Fruit fly (Drosophila melanogaster) whole organism, embryonic: Measurements from ENCODE around the gene CG9782.

ENCODE experiments used
- B-H2 ChIP-seq: fragments of 200-800 bp; sonication (Bioruptor generic); optimal IDR thresholded peaks from 2 replicates; lab custom pipeline; 2018; ENCODE audit warnings: missing biosample characterization, mild to moderate bottlenecking, missing genetic modification characterization
- BEAF-32 ChIP-seq: fragments of 200-800 bp; sonication (Bioruptor generic); optimal IDR thresholded peaks from 3 replicates; lab custom pipeline; 2017; ENCODE audit warnings: missing biosample characterization, missing genetic modification characterization, mild to moderate bottlenecking, moderate library complexity, missing genetic modification reagents
- CG11560 ChIP-seq: fragments of 200-800 bp; sonication (Bioruptor generic); IDR thresholded peaks from 3 replicates; pipeline ENCODE4 v1.3.6; 2022; ENCODE audit warnings: missing biosample characterization, missing genetic modification characterization
- CG12071 ChIP-seq: fragments of 200-800 bp; sonication (Bioruptor generic); optimal IDR thresholded peaks from 3 replicates; lab custom pipeline; 2018; ENCODE audit warnings: missing biosample characterization, mild to moderate bottlenecking, missing genetic modification characterization
- CG12942 ChIP-seq: fragments of 200-800 bp; sonication (Bioruptor generic); optimal IDR thresholded peaks from 3 replicates; lab custom pipeline; 2016; ENCODE audit warnings: missing biosample characterization, missing genetic modification characterization
- CG13296 ChIP-seq: fragments of 200-800 bp; sonication (Bioruptor generic); optimal IDR thresholded peaks from 3 replicates; lab custom pipeline; 2018; ENCODE audit warnings: missing biosample characterization, mild to moderate bottlenecking, missing genetic modification characterization
- CG1529 ChIP-seq: fragments of 200-800 bp; sonication (Bioruptor generic); optimal IDR thresholded peaks from 3 replicates; lab custom pipeline; 2018; ENCODE audit warnings: missing biosample characterization, missing genetic modification characterization
- CG16863 ChIP-seq: fragments of 200-800 bp; sonication (Bioruptor generic); optimal IDR thresholded peaks from 3 replicates; lab custom pipeline; 2016; ENCODE audit warnings: missing biosample characterization, missing genetic modification characterization
- CG17385 ChIP-seq: fragments of 200-800 bp; sonication (Bioruptor generic); optimal IDR thresholded peaks from 3 replicates; lab custom pipeline; 2018; ENCODE audit warnings: missing biosample characterization, mild to moderate bottlenecking, missing genetic modification characterization
- CG31224 ChIP-seq: fragments of 200-800 bp; sonication (Bioruptor generic); IDR thresholded peaks from 2 replicates; pipeline ENCODE4 v1.3.6; 2022; ENCODE audit warnings: missing biosample characterization, missing genetic modification characterization
- CG31365 ChIP-seq: fragments of 200-800 bp; sonication (Bioruptor generic); optimal IDR thresholded peaks from 2 replicates; lab custom pipeline; 2018; ENCODE audit warnings: missing biosample characterization, mild to moderate bottlenecking, missing genetic modification characterization
- CG32772 ChIP-seq: fragments of 200-800 bp; sonication (Bioruptor generic); IDR thresholded peaks from 2 replicates; pipeline ENCODE4 v1.3.6; 2022; ENCODE audit warnings: missing biosample characterization, missing genetic modification characterization
- CG4424 ChIP-seq: fragments of 200-800 bp; sonication (Bioruptor generic); optimal IDR thresholded peaks from 3 replicates; lab custom pipeline; 2016; ENCODE audit warnings: missing biosample characterization, missing genetic modification characterization
- CG4707 ChIP-seq: fragments of 200-800 bp; sonication (Bioruptor generic); optimal IDR thresholded peaks from 2 replicates; lab custom pipeline; 2018; ENCODE audit warnings: missing biosample characterization, mild to moderate bottlenecking, missing genetic modification characterization, moderate library complexity
- CG5180 ChIP-seq: fragments of 200-800 bp; sonication (Bioruptor generic); optimal IDR thresholded peaks from 3 replicates; lab custom pipeline; 2017; ENCODE audit warnings: missing biosample characterization, missing genetic modification characterization, mild to moderate bottlenecking, moderate library complexity, missing genetic modification reagents
- CG5953 ChIP-seq: fragments of 200-800 bp; sonication (Bioruptor generic); IDR thresholded peaks from 2 replicates; pipeline ENCODE4 v1.3.6; 2022; ENCODE audit warnings: missing biosample characterization, missing genetic modification characterization
- CG6791 ChIP-seq: fragments of 200-800 bp; sonication (Bioruptor generic); IDR thresholded peaks from 3 replicates; pipeline ENCODE4 v1.3.6; 2022; ENCODE audit warnings: missing biosample characterization, missing genetic modification characterization; ENCODE audit not compliant: partially characterized antibody
- CG9215 ChIP-seq: fragments of 200-800 bp; sonication (Bioruptor generic); IDR thresholded peaks from 2 replicates; pipeline ENCODE4 v1.3.6; 2022; ENCODE audit warnings: missing biosample characterization, missing genetic modification characterization
- CG9437 ChIP-seq: fragments of 200-800 bp; sonication (Bioruptor generic); optimal IDR thresholded peaks from 2 replicates; lab custom pipeline; 2018; ENCODE audit warnings: missing biosample characterization, mild to moderate bottlenecking, missing genetic modification characterization
- Doc3 ChIP-seq: fragments of 200-800 bp; sonication (Bioruptor generic); IDR thresholded peaks from 3 replicates; pipeline ENCODE4 v1.3.6; 2022; ENCODE audit warnings: missing biosample characterization, missing genetic modification characterization; ENCODE audit not compliant: partially characterized antibody
- Fer2 ChIP-seq: fragments of 200-800 bp; sonication (Bioruptor generic); optimal IDR thresholded peaks from 2 replicates; lab custom pipeline; 2018; ENCODE audit warnings: missing biosample characterization, mild to moderate bottlenecking, missing genetic modification characterization, moderate library complexity
- Mes4 ChIP-seq: fragments of 200-800 bp; sonication (Bioruptor generic); optimal IDR thresholded peaks from 2 replicates; lab custom pipeline; 2016; ENCODE audit warnings: missing biosample characterization, missing genetic modification characterization
- Mrtf ChIP-seq: fragments of 200-800 bp; sonication (Bioruptor generic); IDR thresholded peaks from 3 replicates; pipeline ENCODE4 v1.3.6; 2022; ENCODE audit warnings: missing biosample characterization, missing genetic modification characterization
- NK7.1 ChIP-seq: fragments of 200-800 bp; sonication (Bioruptor generic); optimal IDR thresholded peaks from 3 replicates; lab custom pipeline; 2016; ENCODE audit warnings: missing biosample characterization, missing genetic modification characterization
- Nf-YA ChIP-seq: fragments of 200-800 bp; sonication (Bioruptor generic); IDR thresholded peaks from 2 replicates; pipeline ENCODE4 v1.3.6; 2022; ENCODE audit warnings: missing biosample characterization, missing genetic modification characterization
- Nf-YC ChIP-seq: fragments of 200-800 bp; optimal IDR thresholded peaks from 3 replicates; lab custom pipeline; 2019; ENCODE audit warnings: missing biosample characterization, mild to moderate bottlenecking, missing genetic modification characterization, moderate library complexity
- Rfx ChIP-seq: fragments of 200-800 bp; sonication (Bioruptor generic); IDR thresholded peaks from 2 replicates; pipeline ENCODE4 v1.3.6; 2022; ENCODE audit warnings: missing biosample characterization, missing genetic modification characterization
- Stat92E ChIP-seq, 3 experiments: fragments of >200 bp in 2 of 3; fragments of 200-800 bp in 1 of 3; sonication (Bioruptor generic) in 1 of 3; optimal IDR thresholded peaks; 2 replicates each; lab custom pipeline; 2017 to 2019; ENCODE audit warnings: missing biosample characterization in 3 of 3, missing genetic modification characterization in 3 of 3, mild to moderate bottlenecking in 1 of 3, moderate library complexity in 1 of 3
- bcd ChIP-seq: fragments of 200-800 bp; sonication (Bioruptor generic); optimal IDR thresholded peaks from 2 replicates; lab custom pipeline; 2017; ENCODE audit warnings: missing biosample characterization, mild to moderate bottlenecking, missing genetic modification characterization
- bigmax ChIP-seq: fragments of 200-800 bp; sonication (Bioruptor generic); optimal IDR thresholded peaks from 2 replicates; lab custom pipeline; 2018; ENCODE audit warnings: missing biosample characterization, mild to moderate bottlenecking, missing genetic modification characterization
- br ChIP-seq: fragments of >200 bp; optimal IDR thresholded peaks from 2 replicates; lab custom pipeline; 2017
- dm ChIP-seq: fragments of 200-800 bp; sonication (Bioruptor generic); optimal IDR thresholded peaks from 3 replicates; lab custom pipeline; 2016; ENCODE audit warnings: missing biosample characterization, missing genetic modification characterization
- ems ChIP-seq: fragments of 200-800 bp; sonication (Bioruptor generic); optimal IDR thresholded peaks from 3 replicates; lab custom pipeline; 2016; ENCODE audit warnings: missing biosample characterization, missing genetic modification characterization
- exex ChIP-seq: fragments of 200-800 bp; sonication (Bioruptor generic); optimal IDR thresholded peaks from 4 replicates; lab custom pipeline; 2018; ENCODE audit warnings: missing biosample characterization, mild to moderate bottlenecking, missing genetic modification characterization, moderate library complexity
- grau ChIP-seq: fragments of 200-800 bp; optimal IDR thresholded peaks from 3 replicates; lab custom pipeline; 2019; ENCODE audit warnings: missing biosample characterization, mild to moderate bottlenecking, missing genetic modification characterization, moderate library complexity
- lbe ChIP-seq: fragments of 200-800 bp; sonication (Bioruptor generic); optimal IDR thresholded peaks from 2 replicates; lab custom pipeline; 2016; ENCODE audit warnings: missing biosample characterization, mild to moderate bottlenecking, missing genetic modification characterization
- lmd ChIP-seq: fragments of 200-800 bp; sonication (Bioruptor generic); IDR thresholded peaks from 2 replicates; pipeline ENCODE4 v1.3.6; 2022; ENCODE audit warnings: missing biosample characterization, missing genetic modification characterization
- nerfin-2 ChIP-seq: fragments of 200-800 bp; sonication (Bioruptor generic); IDR thresholded peaks from 2 replicates; pipeline ENCODE4 v1.3.6; 2022; ENCODE audit warnings: missing biosample characterization, missing genetic modification characterization; ENCODE audit not compliant: partially characterized antibody
- oc ChIP-seq: fragments of 200-800 bp; sonication (Bioruptor generic); optimal IDR thresholded peaks from 2 replicates; lab custom pipeline; 2018; ENCODE audit warnings: missing biosample characterization, mild to moderate bottlenecking, missing genetic modification characterization, moderate library complexity
- org-1 ChIP-seq: fragments of 200-800 bp; sonication (Bioruptor generic); optimal IDR thresholded peaks from 2 replicates; lab custom pipeline; 2017; ENCODE audit warnings: missing biosample characterization, missing genetic modification characterization
- phol ChIP-seq: fragments of 200-800 bp; sonication (Bioruptor generic); optimal IDR thresholded peaks from 3 replicates; lab custom pipeline; 2018; ENCODE audit warnings: missing biosample characterization, mild to moderate bottlenecking, missing genetic modification characterization, moderate library complexity
- pnt ChIP-seq: fragments of 200-800 bp; sonication (Bioruptor generic); optimal IDR thresholded peaks from 3 replicates; lab custom pipeline; 2016; ENCODE audit warnings: missing biosample characterization, missing genetic modification characterization
- schlank ChIP-seq: fragments of 200-800 bp; sonication (Bioruptor generic); optimal IDR thresholded peaks from 2 replicates; lab custom pipeline; 2018; ENCODE audit warnings: missing biosample characterization, mild to moderate bottlenecking, missing genetic modification characterization
- shn ChIP-seq: fragments of 200-800 bp; sonication (Bioruptor generic); optimal IDR thresholded peaks from 3 replicates; lab custom pipeline; 2016; ENCODE audit warnings: missing biosample characterization, missing genetic modification characterization
- sima ChIP-seq: fragments of 200-800 bp; sonication (Bioruptor generic); optimal IDR thresholded peaks from 2 replicates; lab custom pipeline; 2016; ENCODE audit warnings: missing biosample characterization, missing genetic modification characterization
- stwl ChIP-seq: fragments of 200-800 bp; sonication (Bioruptor generic); optimal IDR thresholded peaks from 3 replicates; lab custom pipeline; 2018; ENCODE audit warnings: missing biosample characterization, mild to moderate bottlenecking, missing genetic modification characterization, moderate library complexity
- tup ChIP-seq: fragments of 200-800 bp; sonication (Bioruptor generic); optimal IDR thresholded peaks from 2 replicates; lab custom pipeline; 2016; ENCODE audit warnings: missing biosample characterization, mild to moderate bottlenecking, missing genetic modification characterization, moderate library complexity
- unc-4 ChIP-seq: fragments of 200-800 bp; sonication (Bioruptor generic); IDR thresholded peaks from 2 replicates; pipeline ENCODE4 v1.3.6; 2022; ENCODE audit warnings: missing biosample characterization, missing genetic modification characterization; ENCODE audit not compliant: partially characterized antibody
- vfl ChIP-seq: fragments of 200-800 bp; sonication (Bioruptor generic); optimal IDR thresholded peaks from 2 replicates; lab custom pipeline; 2016; ENCODE audit warnings: missing biosample characterization, missing genetic modification characterization
- vvl ChIP-seq: fragments of 200-800 bp; sonication (Bioruptor generic); IDR thresholded peaks from 2 replicates; pipeline ENCODE4 v1.3.6; 2022; ENCODE audit warnings: missing biosample characterization, missing genetic modification characterization

Gene CG9782

DNA sequence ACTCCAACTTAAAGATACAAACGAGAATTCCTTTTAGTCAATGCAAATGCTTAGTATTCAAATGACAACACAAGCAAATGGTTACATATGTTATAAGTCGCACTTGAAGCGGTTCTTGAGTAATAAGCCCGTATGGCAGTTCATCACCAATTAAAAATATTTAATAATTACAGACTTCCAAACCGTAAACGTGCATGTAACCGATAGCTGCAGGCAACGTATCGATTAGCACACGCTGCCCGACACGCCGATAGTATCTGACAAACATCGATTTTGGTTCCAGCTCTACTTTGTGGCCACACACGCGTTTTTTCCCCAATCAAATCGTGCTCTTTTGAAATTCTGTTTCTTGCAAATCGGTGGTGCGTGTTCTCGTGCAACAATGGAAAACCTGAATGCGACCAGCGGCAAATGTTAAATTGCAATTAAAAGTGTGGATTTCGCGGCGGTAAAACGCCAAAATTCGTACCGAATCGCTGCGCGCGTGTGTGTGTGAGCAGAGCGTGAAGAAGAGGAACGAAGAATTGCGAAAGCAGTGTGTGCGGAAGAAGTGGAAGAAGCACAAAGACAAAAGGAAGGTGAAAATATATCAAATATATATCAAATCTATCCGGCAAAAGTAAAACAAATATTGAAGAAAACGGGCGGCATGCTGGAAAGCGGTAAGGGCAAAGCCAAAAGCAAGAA, 22.3 kb downstream of the CG9782 start, which contains the start of the genes CG9784 and Nup153 (continued):
- TF ChIP-seq CG13296 (GFP tag; lab: Kevin White, UChicago) = no peak
- no peak for TF ChIP-seq CG16863 (GFP tag; lab: Kevin White, UChicago)
- peak; percentile 49 for TF ChIP-seq Rfx
- peak; percentile 84 for TF ChIP-seq unc-4 (GFP tag; lab: Robert Waterston, UW)
- no peak for TF ChIP-seq B-H2 (GFP tag; lab: Kevin White, UChicago)
- TF ChIP-seq CG6791 (GFP tag; lab: Robert Waterston, UW) = peak; percentile 98
- no peak for TF ChIP-seq Fer2
- no peak for TF ChIP-seq CG11560 (tag; lab: Robert Waterston, UW)
- no peak for TF ChIP-seq CG9437 (GFP tag; lab: Kevin White, UChicago)
- no peak for TF ChIP-seq ems (GFP tag; lab: Kevin White, UChicago)
- no peak for TF ChIP-seq Nf-YA (GFP tag; lab: Robert Waterston, UW)
- no peak for TF ChIP-seq bigmax (GFP tag; lab: Kevin White, UChicago)
- TF ChIP-seq exex = no peak
- TF ChIP-seq stwl (tag; lab: Kevin White, UChicago) = no peak
- TF ChIP-seq Doc3 (GFP tag; lab: Robert Waterston, UW) = peak; percentile 89
- TF ChIP-seq CG9215 (GFP tag; lab: Robert Waterston, UW) = 0 out of 2 replicates have a peak, but pooled peaks have one; percentile 30
- no peak for TF ChIP-seq vfl (GFP tag; lab: Kevin White, UChicago)
- TF ChIP-seq CG5180 (GFP tag; lab: Kevin White, UChicago) = no peak
- TF ChIP-seq Mrtf (GFP tag; lab: Robert Waterston, UW) = no peak
- no peak for TF ChIP-seq phol (tag; lab: Kevin White, UChicago)
- TF ChIP-seq schlank = no peak
- TF ChIP-seq nerfin-2 (GFP tag; lab: Robert Waterston, UW) = peak; percentile 92
- TF ChIP-seq CG12071 (GFP tag; lab: Kevin White, UChicago) = no peak
- TF ChIP-seq BEAF-32 = peak; percentile 93
- TF ChIP-seq lbe (GFP tag; lab: Kevin White, UChicago) = no peak
- TF ChIP-seq CG12942 (GFP tag; lab: Kevin White, UChicago) = no peak
- no peak for TF ChIP-seq pnt (GFP tag; lab: Kevin White, UChicago)
- no peak for TF ChIP-seq CG4707 (GFP tag; lab: Kevin White, UChicago)
- no peak for TF ChIP-seq CG4424 (GFP tag; lab: Kevin White, UChicago)
- no peak for TF ChIP-seq Stat92E (GFP tag; optimal IDR thresholded peaks at IDR 0.05; lab: Kevin White, UChicago)
- TF ChIP-seq CG17385 (GFP tag; lab: Kevin White, UChicago) = peak; percentile 85
- no peak for TF ChIP-seq vvl (GFP tag; lab: Robert Waterston, UW)
- peak; percentile 48 for TF ChIP-seq Nf-YC (tag; lab: Kevin White, UChicago)
- TF ChIP-seq br (lab: Kevin White, UChicago) = no peak
- TF ChIP-seq CG31365 (tag; lab: Kevin White, UChicago) = no peak
- no peak for TF ChIP-seq sima
- no peak for TF ChIP-seq CG32772
- TF ChIP-seq org-1 (GFP tag; lab: Kevin White, UChicago) = no peak
- no peak for TF ChIP-seq grau (tag; lab: Kevin White, UChicago)
- TF ChIP-seq CG1529 (GFP tag; lab: Kevin White, UChicago) = no peak
- no peak for TF ChIP-seq shn (GFP tag; lab: Kevin White, UChicago)
- no peak for TF ChIP-seq NK7.1 (GFP tag; lab: Kevin White, UChicago)
- TF ChIP-seq tup (GFP tag; lab: Kevin White, UChicago) = no peak
- no peak for TF ChIP-seq CG5953 (GFP tag; lab: Robert Waterston, UW)
- no peak for TF ChIP-seq oc (tag; lab: Kevin White, UChicago)
- no peak for TF ChIP-seq Mes4
- no peak for TF ChIP-seq lmd (GFP tag; lab: Robert Waterston, UW)
- no peak for TF ChIP-seq CG31224 (GFP tag; lab: Robert Waterston, UW)
- peak; percentile 79 for TF ChIP-seq dm (GFP tag; lab: Kevin White, UChicago)
- TF ChIP-seq bcd = no peak
